Worm (Caenorhabditis elegans) whole organism, L4/young adult: Measurements from ENCODE around the gene osm-11.

Experiments
- W03F9.2 ChIP-seq: fragments of 150-350 bp; optimal IDR thresholded peaks from 2 replicates; lab custom pipeline; 2014; ENCODE audit warnings: missing biosample characterization, missing genetic modification characterization
- dao-5 ChIP-seq: sonication (generic microtip); optimal IDR thresholded peaks from 2 replicates; lab custom pipeline; 2016; ENCODE audit warnings: missing genotype, missing genetic modification characterization, moderate library complexity, missing compliant biosample characterization
- him-1 ChIP-seq: sonication (generic microtip); optimal IDR thresholded peaks from 2 replicates; lab custom pipeline; 2016; ENCODE audit warnings: missing genotype, missing genetic modification reagents, missing genetic modification characterization, missing compliant biosample characterization

The osm-11 gene

ce11 chrX:17392182-17392581 lies 29.2 kb downstream of the osm-11 start:
- no peak for TF ChIP-seq dao-5
- TF ChIP-seq W03F9.2 (tag; lab: Kevin White, UChicago), result peak; percentile 30

DNA sequence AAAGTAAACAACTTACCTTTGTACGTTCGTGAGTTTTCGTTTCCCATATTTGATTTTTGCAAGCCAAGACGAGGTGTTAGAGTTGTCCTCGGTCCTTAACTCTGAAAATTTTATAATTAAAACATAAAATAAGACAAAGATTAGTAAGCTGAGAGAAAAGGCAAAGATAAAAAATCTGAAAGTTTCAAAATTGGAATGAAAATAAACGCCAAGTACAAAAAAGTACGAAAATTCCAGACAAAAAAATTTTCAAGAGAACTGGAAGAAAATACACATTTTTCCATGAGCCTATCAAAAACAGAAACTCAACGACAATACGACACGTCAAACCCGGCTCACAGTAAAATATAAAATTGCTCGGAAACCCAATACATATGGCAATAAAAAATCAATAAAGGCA lies 29.9 kb downstream of the osm-11 start, which contains the start of gene F10D7.5:
Gene F10D7.5, minus strand, starts transcription at position 101 of the 400 bp plus-strand sequence.
- no peak for TF ChIP-seq W03F9.2 (tag; lab: Kevin White, UChicago)
- TF ChIP-seq dao-5, result no peak
- TF ChIP-seq him-1 (tag; lab: Kevin White, UChicago), result no peak

DNA sequence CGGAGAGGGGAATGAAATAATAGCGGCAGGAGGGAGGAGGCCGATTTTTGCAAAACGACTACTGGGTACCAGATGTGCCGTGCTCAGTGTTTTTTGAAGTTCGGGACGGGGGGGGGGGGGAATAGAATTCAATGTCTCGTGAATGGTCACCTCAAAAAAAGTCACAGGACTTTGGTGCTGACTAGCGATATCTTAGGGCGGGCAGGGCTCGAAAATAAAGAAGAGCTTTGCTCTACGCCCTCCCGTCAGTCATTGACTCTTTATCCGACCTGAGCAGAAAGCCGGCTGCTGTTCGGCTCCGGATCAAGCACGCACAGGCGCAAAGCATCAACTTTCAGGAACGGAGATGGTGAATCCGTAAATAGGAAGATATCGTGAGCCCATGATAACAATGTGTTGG lies 30.9 kb downstream of the osm-11 start:
- no peak for TF ChIP-seq him-1 (tag; lab: Kevin White, UChicago)

ce11 chrX:17386130-17386529 lies 35.3 kb downstream of the osm-11 start:
- TF ChIP-seq him-1 (tag; lab: Kevin White, UChicago) (no peak), W03F9.2 (tag; lab: Kevin White, UChicago) (no peak), dao-5 (no peak)

ce11 chrX:17385102-17385501 lies 36.3 kb downstream of the osm-11 start:
- TF ChIP-seq him-1 (tag; lab: Kevin White, UChicago) (no peak), W03F9.2 (tag; lab: Kevin White, UChicago) (no peak), dao-5 (no peak)

DNA sequence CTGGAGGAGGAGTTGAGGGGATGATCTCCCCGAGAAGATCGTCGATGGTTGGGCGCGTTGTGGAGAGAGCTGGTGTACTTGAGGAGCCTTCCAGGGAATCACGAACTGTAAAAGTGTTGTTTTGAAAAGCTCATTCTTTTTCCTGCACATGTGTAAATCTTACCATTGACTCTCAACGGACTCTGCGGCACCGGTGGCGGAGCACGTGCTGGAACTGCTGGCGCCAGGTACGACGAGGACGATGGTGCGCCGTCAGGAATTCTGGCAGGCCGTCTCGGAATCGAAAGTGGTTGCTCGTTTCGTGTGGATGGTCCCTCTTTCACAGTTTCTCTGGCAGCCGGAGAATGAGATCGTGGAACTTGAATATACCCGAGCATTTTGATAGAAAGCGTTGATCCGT lies 37.0 kb downstream of the osm-11 start:
- TF ChIP-seq W03F9.2 (tag; lab: Kevin White, UChicago) (no peak), dao-5 (no peak), him-1 (tag; lab: Kevin White, UChicago) (no peak)

DNA sequence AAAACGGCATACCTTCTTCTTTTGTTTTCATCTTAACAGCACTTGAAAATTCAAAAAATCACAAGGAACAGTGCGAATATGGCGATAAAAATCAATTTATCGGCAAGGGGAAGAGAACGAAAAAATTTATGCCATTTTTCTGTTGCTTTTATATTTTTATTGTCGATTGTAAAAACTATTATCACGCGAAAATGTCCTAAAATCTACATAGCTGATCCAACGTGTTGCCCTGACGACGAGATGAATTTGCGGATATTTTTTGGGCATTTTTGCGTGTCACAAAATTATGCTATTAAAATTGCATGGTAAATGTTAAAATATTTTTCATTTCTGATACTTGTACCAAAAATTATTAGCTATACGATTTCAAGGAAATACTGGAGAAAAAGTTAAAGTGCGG lies 39.4 kb downstream of the osm-11 start, which contains the start of gene F10D7.4:
Gene F10D7.4, minus strand, starts transcription at position 101 of the 400 bp plus-strand sequence.
- TF ChIP-seq dao-5, result no peak
- no peak for TF ChIP-seq W03F9.2 (tag; lab: Kevin White, UChicago)
- no peak for TF ChIP-seq him-1 (tag; lab: Kevin White, UChicago)

ce11 chrX:17379675-17380074 lies 41.7 kb downstream of the osm-11 start, which contains the start of gene F10D7.10:
F10D7.10 (minus strand) TSS chrX:17379775.
- TF ChIP-seq W03F9.2 (tag; lab: Kevin White, UChicago), result no peak
- TF ChIP-seq him-1 (tag; lab: Kevin White, UChicago), result no peak
- TF ChIP-seq dao-5, result no peak

ce11 chrX:17378996-17379395 lies 42.4 kb downstream of the osm-11 start:
- TF ChIP-seq dao-5 (no peak), W03F9.2 (tag; lab: Kevin White, UChicago) (no peak), him-1 (tag; lab: Kevin White, UChicago) (no peak)

- TF ChIP-seq him-1 (tag; lab: Kevin White, UChicago) (no peak), W03F9.2 (tag; lab: Kevin White, UChicago) (no peak), dao-5 (no peak)
Measured at ce11 chrX:17375877-17376276, 45.5 kb downstream of the osm-11 start.

DNA sequence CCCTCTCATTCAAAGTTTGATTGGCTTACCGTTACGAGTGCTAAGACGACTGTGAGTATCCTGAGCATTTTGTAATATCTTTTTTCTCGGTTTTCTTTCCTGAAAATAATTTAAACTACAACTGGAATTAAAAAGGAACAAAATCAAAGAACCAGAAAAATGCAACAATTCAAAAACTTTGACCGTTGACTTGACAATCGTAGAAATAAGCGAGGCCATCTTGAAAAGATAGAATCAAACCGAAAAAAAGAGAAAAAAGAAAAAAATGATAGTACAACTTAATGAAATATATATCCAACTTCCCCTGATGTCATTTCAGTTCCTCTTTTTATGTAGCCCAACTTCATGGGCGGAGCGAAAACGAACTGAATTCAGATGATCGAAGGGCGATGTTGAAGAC lies 46.8 kb downstream of the osm-11 start, which contains the start of gene F10D7.3:
Gene F10D7.3, minus strand, starts transcription at position 101 of the 400 bp plus-strand sequence.
- no peak for TF ChIP-seq him-1 (tag; lab: Kevin White, UChicago)
- no peak for TF ChIP-seq dao-5
- TF ChIP-seq W03F9.2 (tag; lab: Kevin White, UChicago), result no peak

DNA sequence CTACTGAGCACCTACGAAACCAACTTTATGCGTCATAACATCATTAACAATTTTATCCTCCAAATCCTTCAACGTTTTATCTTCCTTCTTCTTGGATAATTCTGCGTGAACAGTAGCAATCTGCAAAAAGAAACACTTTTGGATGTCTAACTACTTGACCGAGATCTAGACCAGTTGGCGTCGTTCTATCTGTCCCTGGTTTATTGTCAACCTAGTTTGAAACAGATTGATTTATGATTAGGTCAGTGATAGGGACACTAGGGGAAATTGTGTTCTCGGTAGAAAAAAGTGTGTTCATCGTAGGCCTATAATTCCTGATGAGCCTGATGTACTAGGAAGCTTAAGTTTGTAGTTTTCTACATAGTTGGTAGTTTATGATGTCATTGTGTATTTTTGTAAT lies 47.4 kb downstream of the osm-11 start:
- TF ChIP-seq dao-5 (no peak), W03F9.2 (tag; lab: Kevin White, UChicago) (no peak), him-1 (tag; lab: Kevin White, UChicago) (no peak)
